Fruit fly (Drosophila melanogaster) whole organism, embryonic: Measurements from ENCODE around the gene CG31126.
A peak's percentile ranks its signal among the peaks of the same experiment; 100 is the strongest.

Experiments
- ATbp ChIP-seq: fragments of 200-800 bp; sonication (Bioruptor generic); optimal IDR thresholded peaks from 2 replicates; lab custom pipeline; 2017; ENCODE audit warnings: missing biosample characterization, mild to moderate bottlenecking, missing genetic modification characterization, missing genetic modification reagents
- B-H2 ChIP-seq: fragments of 200-800 bp; sonication (Bioruptor generic); optimal IDR thresholded peaks from 2 replicates; lab custom pipeline; 2018; ENCODE audit warnings: missing biosample characterization, mild to moderate bottlenecking, missing genetic modification characterization
- BEAF-32 ChIP-seq: fragments of 200-800 bp; sonication (Bioruptor generic); optimal IDR thresholded peaks from 3 replicates; lab custom pipeline; 2017; ENCODE audit warnings: missing biosample characterization, missing genetic modification characterization, mild to moderate bottlenecking, moderate library complexity, missing genetic modification reagents
- CG1024 ChIP-seq: fragments of 200-800 bp; sonication (Bioruptor generic); IDR thresholded peaks from 2 replicates; pipeline ENCODE4 v1.3.6; 2022; ENCODE audit warnings: missing biosample characterization, missing genetic modification characterization
- CG10321 ChIP-seq: fragments of 200-800 bp; sonication (Bioruptor generic); IDR thresholded peaks from 2 replicates; pipeline ENCODE4 v1.3.6; 2022; ENCODE audit warnings: missing biosample characterization, missing genetic modification characterization
- CG10462 ChIP-seq: fragments of 200-800 bp; sonication (Bioruptor generic); optimal IDR thresholded peaks from 2 replicates; lab custom pipeline; 2016; ENCODE audit warnings: missing biosample characterization, missing genetic modification characterization
- CG10654 ChIP-seq: fragments of 200-800 bp; sonication (Bioruptor generic); optimal IDR thresholded peaks from 2 replicates; lab custom pipeline; 2016; ENCODE audit warnings: missing biosample characterization, missing genetic modification characterization
- CG11723 ChIP-seq: fragments of 200-800 bp; sonication (Bioruptor generic); optimal IDR thresholded peaks from 2 replicates; lab custom pipeline; 2017; ENCODE audit warnings: missing biosample characterization, mild to moderate bottlenecking, missing genetic modification characterization
- CG1233 ChIP-seq: fragments of 200-800 bp; sonication (Bioruptor generic); optimal IDR thresholded peaks from 4 replicates; lab custom pipeline; 2018; ENCODE audit warnings: missing biosample characterization, mild to moderate bottlenecking, missing genetic modification characterization
- CG12391 ChIP-seq: fragments of 200-800 bp; sonication (Bioruptor generic); optimal IDR thresholded peaks from 3 replicates; lab custom pipeline; 2018; ENCODE audit warnings: missing biosample characterization, mild to moderate bottlenecking, missing genetic modification characterization, moderate library complexity
- CG13424 ChIP-seq: fragments of 200-800 bp; sonication (Bioruptor generic); optimal IDR thresholded peaks from 2 replicates; lab custom pipeline; 2019; ENCODE audit warnings: missing biosample characterization, mild to moderate bottlenecking, missing genetic modification characterization, moderate library complexity
- CG17359 ChIP-seq: fragments of 200-800 bp; sonication (Bioruptor generic); optimal IDR thresholded peaks from 3 replicates; lab custom pipeline; 2018; ENCODE audit warnings: missing biosample characterization, mild to moderate bottlenecking, missing genetic modification characterization, moderate library complexity
- CG2129 ChIP-seq: fragments of 200-800 bp; sonication (Bioruptor generic); IDR thresholded peaks from 2 replicates; pipeline ENCODE4 v1.3.6; 2022; ENCODE audit warnings: missing biosample characterization, missing genetic modification characterization; ENCODE audit not compliant: partially characterized antibody
- CG2202 ChIP-seq: fragments of 200-800 bp; sonication (Bioruptor generic); optimal IDR thresholded peaks from 2 replicates; lab custom pipeline; 2018; ENCODE audit warnings: missing biosample characterization, mild to moderate bottlenecking, missing genetic modification characterization
- CG2678 ChIP-seq: fragments of 200-800 bp; sonication (Bioruptor generic); optimal IDR thresholded peaks from 3 replicates; lab custom pipeline; 2019; ENCODE audit warnings: missing biosample characterization, mild to moderate bottlenecking, missing genetic modification characterization, moderate library complexity
- CG30431 ChIP-seq: fragments of 200-800 bp; sonication (Bioruptor generic); optimal IDR thresholded peaks from 2 replicates; lab custom pipeline; 2017; ENCODE audit warnings: missing biosample characterization, missing genetic modification characterization
- CG32767 ChIP-seq: fragments of 200-800 bp; sonication (Bioruptor generic); IDR thresholded peaks from 2 replicates; pipeline ENCODE4 v1.3.6; 2022; ENCODE audit warnings: missing biosample characterization, missing genetic modification characterization
- CG4360 ChIP-seq: fragments of 200-800 bp; sonication (Bioruptor generic); IDR thresholded peaks from 2 replicates; pipeline ENCODE4 v1.3.6; 2022; ENCODE audit warnings: missing biosample characterization, missing genetic modification characterization
- CG6175 ChIP-seq: fragments of 200-800 bp; sonication (Bioruptor generic); IDR thresholded peaks from 3 replicates; pipeline ENCODE4 v1.3.6; 2022; ENCODE audit warnings: missing biosample characterization, missing genetic modification characterization
- CG6654 ChIP-seq: fragments of 200-800 bp; sonication (Bioruptor generic); optimal IDR thresholded peaks from 2 replicates; lab custom pipeline; 2017; ENCODE audit warnings: missing biosample characterization, mild to moderate bottlenecking, missing genetic modification characterization
- CG8924 ChIP-seq: fragments of 200-800 bp; optimal IDR thresholded peaks from 3 replicates; lab custom pipeline; 2019; ENCODE audit warnings: missing biosample characterization, mild to moderate bottlenecking, missing genetic modification characterization, moderate library complexity
- CG9437 ChIP-seq: fragments of 200-800 bp; sonication (Bioruptor generic); optimal IDR thresholded peaks from 2 replicates; lab custom pipeline; 2018; ENCODE audit warnings: missing biosample characterization, mild to moderate bottlenecking, missing genetic modification characterization
- CG9817 ChIP-seq: fragments of 200-800 bp; sonication (Bioruptor generic); optimal IDR thresholded peaks from 2 replicates; lab custom pipeline; 2018; ENCODE audit warnings: missing biosample characterization, mild to moderate bottlenecking, missing genetic modification characterization, moderate library complexity
- Dref ChIP-seq: fragments of 200-800 bp; sonication (Bioruptor generic); IDR thresholded peaks from 2 replicates; pipeline ENCODE4 v1.3.6; 2022; ENCODE audit warnings: missing biosample characterization, missing genetic modification characterization
- HHEX ChIP-seq: fragments of 200-800 bp; sonication (Bioruptor generic); optimal IDR thresholded peaks from 3 replicates; lab custom pipeline; 2017; ENCODE audit warnings: missing biosample characterization, mild to moderate bottlenecking, missing genetic modification characterization, missing genetic modification reagents
- HLHmδ ChIP-seq: fragments of 200-800 bp; sonication (Bioruptor generic); optimal IDR thresholded peaks from 2 replicates; lab custom pipeline; 2018; ENCODE audit warnings: missing biosample characterization, mild to moderate bottlenecking, missing genetic modification characterization, moderate library complexity
- Hr39 ChIP-seq: fragments of >200 bp; optimal IDR thresholded peaks from 2 replicates; lab custom pipeline; 2017
- Med ChIP-seq: fragments of 200-800 bp; sonication (Bioruptor generic); peaks from one replicate; lab custom pipeline; 2016; ENCODE audit warnings: missing biosample characterization, missing genetic modification characterization, mild to moderate bottlenecking, inconsistent platforms, moderate library complexity
- Opbp ChIP-seq: fragments of 200-800 bp; sonication (Bioruptor generic); IDR thresholded peaks from 3 replicates; pipeline ENCODE4 v1.3.6; 2022; ENCODE audit warnings: missing biosample characterization, missing genetic modification characterization; ENCODE audit not compliant: partially characterized antibody
- Tbp ChIP-seq: fragments of >200 bp; optimal IDR thresholded peaks from 2 replicates; lab custom pipeline; 2018; ENCODE audit warnings: missing biosample characterization, missing genetic modification characterization
- ara ChIP-seq: fragments of 200-800 bp; sonication (Bioruptor generic); IDR thresholded peaks from 2 replicates; pipeline ENCODE4 v1.3.6; 2022; ENCODE audit warnings: missing biosample characterization, missing genetic modification characterization
- br ChIP-seq: fragments of >200 bp; optimal IDR thresholded peaks from 2 replicates; lab custom pipeline; 2017
- bsh ChIP-seq, 2 experiments: fragments of 200-800 bp; sonication (Bioruptor generic); optimal IDR thresholded peaks; 2 replicates each; lab custom pipeline; 2017 to 2018; ENCODE audit warnings: mild to moderate bottlenecking in 2 of 2, missing biosample characterization in 2 of 2, missing genetic modification characterization in 2 of 2, moderate library complexity in 1 of 2
- dmrt99B ChIP-seq: fragments of 200-800 bp; sonication (Bioruptor generic); optimal IDR thresholded peaks from 2 replicates; lab custom pipeline; 2018; ENCODE audit warnings: missing biosample characterization, mild to moderate bottlenecking, missing genetic modification characterization, moderate library complexity
- ems ChIP-seq: fragments of 200-800 bp; sonication (Bioruptor generic); optimal IDR thresholded peaks from 3 replicates; lab custom pipeline; 2016; ENCODE audit warnings: missing biosample characterization, missing genetic modification characterization
- en ChIP-seq: fragments of 200-800 bp; sonication (Bioruptor generic); optimal IDR thresholded peaks from 2 replicates; lab custom pipeline; 2016; ENCODE audit warnings: missing biosample characterization, missing genetic modification characterization
- esg ChIP-seq: fragments of 200-800 bp; sonication (Bioruptor generic); conservative IDR thresholded peaks from 2 replicates; pipeline ENCODE4 v1.3.6; 2022; ENCODE audit warnings: missing biosample characterization, missing genetic modification characterization
- gro ChIP-seq: fragments of 200-800 bp; sonication (Bioruptor generic); optimal IDR thresholded peaks from 2 replicates; lab custom pipeline; 2016; ENCODE audit warnings: missing biosample characterization, missing genetic modification characterization
- hkb ChIP-seq, 2 experiments: fragments of 200-800 bp in 1 of 2; fragments of >200 bp in 1 of 2; sonication (Bioruptor generic) in 1 of 2; IDR thresholded peaks in 1 of 2; optimal IDR thresholded peaks in 1 of 2; 2 replicates each; pipeline versions ENCODE4 v1.3.6 to Lab custom; 2017 to 2022; ENCODE audit warnings: missing biosample characterization in 1 of 2, missing genetic modification characterization in 1 of 2
- insv ChIP-seq, 2 experiments: fragments of 200-800 bp; sonication (Bioruptor generic); optimal IDR thresholded peaks; 3 replicates each; lab custom pipeline; 2016 to 2018; ENCODE audit warnings: missing biosample characterization in 2 of 2, missing genetic modification characterization in 2 of 2
- inv ChIP-seq: fragments of 200-800 bp; sonication (Bioruptor generic); IDR thresholded peaks from 2 replicates; pipeline ENCODE4 v1.3.6; 2022; ENCODE audit warnings: missing biosample characterization, missing genetic modification characterization; ENCODE audit not compliant: partially characterized antibody
- jing ChIP-seq: fragments of 200-800 bp; sonication (Bioruptor generic); optimal IDR thresholded peaks from 2 replicates; lab custom pipeline; 2018; ENCODE audit warnings: missing biosample characterization, mild to moderate bottlenecking, missing genetic modification characterization
- jumu ChIP-seq: fragments of 200-800 bp; sonication (Bioruptor generic); optimal IDR thresholded peaks from 3 replicates; lab custom pipeline; 2016; ENCODE audit warnings: missing biosample characterization, missing genetic modification characterization
- nerfin-2 ChIP-seq: fragments of 200-800 bp; sonication (Bioruptor generic); IDR thresholded peaks from 2 replicates; pipeline ENCODE4 v1.3.6; 2022; ENCODE audit warnings: missing biosample characterization, missing genetic modification characterization; ENCODE audit not compliant: partially characterized antibody
- nom ChIP-seq: fragments of 200-800 bp; sonication (Bioruptor generic); optimal IDR thresholded peaks from 2 replicates; lab custom pipeline; 2017; ENCODE audit warnings: missing biosample characterization, missing genetic modification characterization, mild to moderate bottlenecking, moderate library complexity, missing genetic modification reagents
- onecut ChIP-seq: fragments of 200-800 bp; sonication (Bioruptor generic); IDR thresholded peaks from 2 replicates; pipeline ENCODE4 v1.3.6; 2022; ENCODE audit warnings: missing biosample characterization, missing genetic modification characterization
- sens ChIP-seq: fragments of 200-800 bp; sonication (Bioruptor generic); peaks from one replicate; lab custom pipeline; 2016; ENCODE audit warnings: missing biosample characterization, missing genetic modification characterization
- sna ChIP-seq: fragments of 200-800 bp; sonication (Bioruptor generic); IDR thresholded peaks from 2 replicates; pipeline ENCODE4 v1.3.6; 2022; ENCODE audit warnings: missing biosample characterization, missing genetic modification characterization; ENCODE audit not compliant: partially characterized antibody
- ttk ChIP-seq: fragments of 200-800 bp; sonication (Bioruptor generic); IDR thresholded peaks from 2 replicates; pipeline ENCODE4 v2.1.2; 2022; ENCODE audit warnings: missing biosample characterization, missing genetic modification characterization
- wdn ChIP-seq: fragments of 200-800 bp; sonication (Bioruptor generic); IDR thresholded peaks from 2 replicates; pipeline ENCODE4 v1.3.6; 2022; ENCODE audit warnings: missing biosample characterization, missing genetic modification characterization
- zf30C ChIP-seq: fragments of 200-800 bp; sonication (Bioruptor generic); optimal IDR thresholded peaks from 3 replicates; lab custom pipeline; 2018; ENCODE audit warnings: missing biosample characterization, mild to moderate bottlenecking, missing genetic modification characterization

The CG31126 gene

DNA sequence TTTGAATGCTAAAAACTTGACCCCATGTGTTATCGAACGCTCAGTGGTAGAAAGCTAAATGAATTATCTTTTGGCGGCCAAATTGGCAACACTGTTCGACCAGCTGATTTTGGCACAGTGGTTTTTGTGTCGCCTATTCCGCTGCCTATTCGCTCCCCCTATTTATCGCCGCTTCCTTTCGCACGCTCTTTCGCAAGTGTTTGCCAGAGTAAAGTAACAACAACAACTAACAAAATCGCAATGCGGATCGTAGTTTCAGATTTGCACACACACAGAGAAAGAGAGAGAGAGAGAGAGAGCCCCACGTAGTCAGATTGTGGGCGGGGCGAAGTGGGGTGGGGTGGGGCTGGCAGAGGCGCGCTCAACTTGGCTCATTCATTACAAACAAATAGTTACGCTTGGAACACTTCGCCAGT, 8.4 kb upstream of the CG31126 start (continued):
- no peak for TF ChIP-seq CG30431 (GFP tag; lab: Kevin White, UChicago)
- no peak for TF ChIP-seq HHEX (GFP tag; lab: Kevin White, UChicago)
- no peak for TF ChIP-seq onecut
- TF ChIP-seq CG8924 (tag; lab: Kevin White, UChicago): no peak
- no peak for TF ChIP-seq CG1024
- no peak for TF ChIP-seq en (GFP tag; lab: Kevin White, UChicago)
- TF ChIP-seq inv (GFP tag; lab: Robert Waterston, UW): no peak
- TF ChIP-seq CG2202 (tag; lab: Kevin White, UChicago): no peak
- TF ChIP-seq Tbp: no peak
- TF ChIP-seq Med (GFP tag; lab: Kevin White, UChicago): peak; percentile 87
- no peak for TF ChIP-seq hkb (optimal IDR thresholded peaks at IDR 0.05; lab: Kevin White, UChicago)
- 0 out of 2 replicates have a peak, but pooled peaks have one; percentile 16 for TF ChIP-seq hkb (GFP tag; IDR thresholded peaks at IDR 0.05; lab: Robert Waterston, UW)
- TF ChIP-seq HLHmδ (GFP tag; lab: Kevin White, UChicago): no peak
- no peak for TF ChIP-seq esg (GFP tag; lab: Robert Waterston, UW)
- no peak for TF ChIP-seq sna
- no peak for TF ChIP-seq CG6175 (GFP tag; lab: Robert Waterston, UW)
- TF ChIP-seq gro (GFP tag; lab: Kevin White, UChicago): no peak
- TF ChIP-seq bsh (GFP tag; optimal IDR thresholded peaks at IDR 0.05; lab: Kevin White, UChicago): peak in 1 of 2 experiments; percentile 63
- TF ChIP-seq jumu (GFP tag; lab: Kevin White, UChicago): no peak
- no peak for TF ChIP-seq sens (GFP tag; lab: Kevin White, UChicago)
- no peak for TF ChIP-seq CG10654
- no peak for TF ChIP-seq wdn (GFP tag; lab: Robert Waterston, UW)
- no peak for TF ChIP-seq jing
- no peak for TF ChIP-seq CG1233 (GFP tag; lab: Kevin White, UChicago)
- no peak for TF ChIP-seq nerfin-2 (GFP tag; lab: Robert Waterston, UW)
- peak; percentile 75 for TF ChIP-seq nom (GFP tag; lab: Kevin White, UChicago)
- TF ChIP-seq insv (GFP tag; optimal IDR thresholded peaks at IDR 0.05; lab: Kevin White, UChicago): no peak
- TF ChIP-seq CG2678: no peak
- TF ChIP-seq zf30C (GFP tag; lab: Kevin White, UChicago): no peak
- no peak for TF ChIP-seq ATbp (GFP tag; lab: Kevin White, UChicago)
- no peak for TF ChIP-seq CG9437 (GFP tag; lab: Kevin White, UChicago)
- no peak for TF ChIP-seq CG4360
- TF ChIP-seq CG32767 (GFP tag; lab: Robert Waterston, UW): no peak
- no peak for TF ChIP-seq CG2129
- no peak for TF ChIP-seq dmrt99B (tag; lab: Kevin White, UChicago)
- TF ChIP-seq CG10462 (GFP tag; lab: Kevin White, UChicago): no peak
- no peak for TF ChIP-seq CG11723 (GFP tag; lab: Kevin White, UChicago)
- no peak for TF ChIP-seq CG13424 (tag; lab: Kevin White, UChicago)
- TF ChIP-seq CG17359 (tag; lab: Kevin White, UChicago): no peak
- TF ChIP-seq BEAF-32 (GFP tag; lab: Kevin White, UChicago): no peak
- no peak for TF ChIP-seq ems (GFP tag; lab: Kevin White, UChicago)
- no peak for TF ChIP-seq CG10321
- TF ChIP-seq Dref (GFP tag; lab: Robert Waterston, UW): peak; percentile 52
- no peak for TF ChIP-seq ttk
- TF ChIP-seq Hr39 (lab: Kevin White, UChicago): no peak
- no peak for TF ChIP-seq CG6654 (GFP tag; lab: Kevin White, UChicago)
- TF ChIP-seq ara (GFP tag; lab: Robert Waterston, UW): no peak
- no peak for TF ChIP-seq CG12391 (tag; lab: Kevin White, UChicago)
- TF ChIP-seq Opbp: no peak
- TF ChIP-seq br (lab: Kevin White, UChicago): no peak
- no peak for TF ChIP-seq B-H2 (GFP tag; lab: Kevin White, UChicago)
- no peak for TF ChIP-seq CG9817
